Worm (Caenorhabditis elegans) whole organism, L4 larva: ENCODE data around the gene C33F10.4.

Source experiments
- aha-1 ChIP-seq: fragments of 150-350 bp; peaks from one replicate; lab custom pipeline; 2014; ENCODE audit warnings: missing biosample characterization, missing genetic modification characterization
- ama-1 ChIP-seq: fragments of 150-350 bp; optimal IDR thresholded peaks from 2 replicates; lab custom pipeline; 2014; ENCODE audit warnings: inconsistent platforms, mixed read lengths
- daf-8 ChIP-seq: fragments of 200-800 bp; sonication (Bioruptor generic); IDR thresholded peaks from 2 replicates; pipeline ENCODE4 v1.3.6; 2022; ENCODE audit warnings: missing genetic modification characterization, missing compliant biosample characterization
- duxl-1 ChIP-seq: sonication (generic microtip); optimal IDR thresholded peaks from 2 replicates; lab custom pipeline; 2016; ENCODE audit warnings: mild to moderate bottlenecking, missing genetic modification characterization, moderate library complexity, missing compliant biosample characterization; ENCODE audit not compliant: poor library complexity
- lim-7 ChIP-seq: fragments of 200-800 bp; sonication (Bioruptor generic); IDR thresholded peaks from 2 replicates; pipeline ENCODE4 v1.3.6; 2022; ENCODE audit warnings: missing genetic modification characterization, missing compliant biosample characterization
- lin-15B ChIP-seq: fragments of 150-350 bp; sonication (generic microtip); optimal IDR thresholded peaks from 3 replicates; lab custom pipeline; 2014; ENCODE audit warnings: missing biosample characterization, missing genetic modification characterization
- nhr-237 ChIP-seq: sonication (generic microtip); optimal IDR thresholded peaks from 2 replicates; lab custom pipeline; 2017; ENCODE audit warnings: missing biosample characterization, missing genetic modification characterization
- nhr-77 ChIP-seq: fragments of 150-350 bp; optimal IDR thresholded peaks from 2 replicates; lab custom pipeline; 2014; ENCODE audit warnings: missing biosample characterization, missing genetic modification characterization
- skn-1 ChIP-seq: fragments of 150-350 bp; optimal IDR thresholded peaks from 2 replicates; lab custom pipeline; 2014; ENCODE audit warnings: missing biosample characterization, missing genetic modification characterization
- snpc-4 ChIP-seq: fragments of 150-350 bp; optimal IDR thresholded peaks from 2 replicates; lab custom pipeline; 2014; ENCODE audit warnings: missing biosample characterization, missing genetic modification characterization
- tag-97 ChIP-seq: fragments of 200-800 bp; sonication (Bioruptor generic); IDR thresholded peaks from 2 replicates; pipeline ENCODE4 v1.3.6; 2022; ENCODE audit warnings: missing genetic modification characterization, missing compliant biosample characterization
- unc-62 ChIP-seq, 3 experiments: fragments of 150-350 bp in 1 of 3; sonication (generic microtip); optimal IDR thresholded peaks in 2 of 3; peaks in 1 of 3; 1 replicate in 1 of 3; 2 replicates in 2 of 3; lab custom pipeline; 2014 to 2017; ENCODE audit warnings: missing biosample characterization in 3 of 3, missing genetic modification characterization in 3 of 3, missing genetic modification reagents in 3 of 3, missing genotype in 1 of 3
- zfp-3 ChIP-seq: fragments of 200-800 bp; sonication (Bioruptor generic); conservative IDR thresholded peaks from 2 replicates; pipeline ENCODE4 v1.3.6; 2022; ENCODE audit warnings: missing genetic modification reagents, missing genetic modification characterization, missing compliant biosample characterization
- ztf-11 ChIP-seq: fragments of 150-350 bp; optimal IDR thresholded peaks from 2 replicates; lab custom pipeline; 2014; ENCODE audit warnings: missing biosample characterization, missing genetic modification characterization

ce11 chrII:4769096-4769495, 26.5 kb upstream of the C33F10.4 start:
- TF ChIP-seq nhr-237 (tag; lab: Kevin White, UChicago) (no peak), aha-1 (tag; lab: Kevin White, UChicago) (no peak), nhr-77 (tag; lab: Kevin White, UChicago) (peak; percentile 44), ztf-11 (tag; lab: Kevin White, UChicago) (no peak), duxl-1 (tag; lab: Kevin White, UChicago) (no peak), lim-7 (no peak), daf-8 (GFP tag; lab: Robert Waterston, UW) (no peak), tag-97 (GFP tag; lab: Robert Waterston, UW) (no peak), zfp-3 (GFP tag; lab: Robert Waterston, UW) (no peak), skn-1 (tag; lab: Kevin White, UChicago) (no peak), ama-1 (lab: Kevin White, UChicago) (no peak), lin-15B (tag; lab: Kevin White, UChicago) (no peak), unc-62 (GFP tag; optimal IDR thresholded peaks at IDR 0.05 in 1 of 2; lab: Kevin White, UChicago) (no peak), unc-62 (tag; optimal IDR thresholded peaks at IDR 0.05; lab: Kevin White, UChicago) (no peak), snpc-4 (tag; lab: Kevin White, UChicago) (no peak)
